Fruit fly (Drosophila melanogaster): ENCODE results near the gene CG7968.

dm6 chr2L:13884063-13884656 is 35.0 kb downstream of the CG7968 start:
- TF ChIP-seq CG8478 (optimal IDR thresholded peaks at IDR 0.05): no peak
- TF ChIP-seq psq (optimal IDR thresholded peaks at IDR 0.05): no peak
- TF ChIP-seq usp (GFP tag; optimal IDR thresholded peaks at IDR 0.05): no peak
- no peak for TF ChIP-seq pan (optimal IDR thresholded peaks at IDR 0.05)
- no peak for TF ChIP-seq Dll (optimal IDR thresholded peaks at IDR 0.05)

Measured in whole organism.